Fruit fly (Drosophila melanogaster) whole organism, adult: Measurements from ENCODE around the gene CG15484.
A peak's percentile ranks its signal among the peaks of the same experiment; 100 is the strongest.

ENCODE experiments used
- CG11617 ChIP-seq: fragments of 200-800 bp; sonication (Bioruptor generic); optimal IDR thresholded peaks from 2 replicates; lab custom pipeline; 2017; ENCODE audit warnings: mild to moderate bottlenecking, missing biosample characterization, missing genetic modification reagents, missing genetic modification characterization
- CG12768 ChIP-seq: fragments of 200-800 bp; sonication (Bioruptor generic); optimal IDR thresholded peaks from 2 replicates; lab custom pipeline; 2017; ENCODE audit warnings: missing biosample characterization, missing genetic modification characterization, mild to moderate bottlenecking, moderate library complexity, missing genetic modification reagents
- CG14711 ChIP-seq: fragments of 200-800 bp; sonication (Bioruptor generic); optimal IDR thresholded peaks from 2 replicates; lab custom pipeline; 2018; ENCODE audit warnings: missing biosample characterization, mild to moderate bottlenecking, missing genetic modification characterization, moderate library complexity
- CG1620 ChIP-seq: fragments of 200-800 bp; sonication (Bioruptor generic); optimal IDR thresholded peaks from 2 replicates; lab custom pipeline; 2016; ENCODE audit warnings: missing biosample characterization, missing genetic modification characterization
- CG33017 ChIP-seq: fragments of 200-800 bp; sonication (Bioruptor generic); optimal IDR thresholded peaks from 2 replicates; lab custom pipeline; 2018; ENCODE audit warnings: missing biosample characterization, mild to moderate bottlenecking, missing genetic modification characterization, moderate library complexity
- CG5204 ChIP-seq: fragments of 200-800 bp; sonication (Bioruptor generic); optimal IDR thresholded peaks from 2 replicates; lab custom pipeline; 2016; ENCODE audit warnings: missing biosample characterization, missing genetic modification characterization
- CG7045 ChIP-seq: fragments of 200-800 bp; sonication (Bioruptor generic); optimal IDR thresholded peaks from 2 replicates; lab custom pipeline; 2017; ENCODE audit warnings: missing biosample characterization, mild to moderate bottlenecking, missing genetic modification characterization
- CG7101 ChIP-seq: fragments of 200-800 bp; sonication (Bioruptor generic); optimal IDR thresholded peaks from 2 replicates; lab custom pipeline; 2018; ENCODE audit warnings: missing biosample characterization, mild to moderate bottlenecking, missing genetic modification characterization, moderate library complexity
- Clk ChIP-seq: fragments of 200-800 bp; sonication (Bioruptor generic); optimal IDR thresholded peaks from 2 replicates; lab custom pipeline; 2017; ENCODE audit warnings: missing biosample characterization, missing genetic modification characterization
- Crg-1 ChIP-seq: fragments of 200-800 bp; sonication (Bioruptor generic); optimal IDR thresholded peaks from 2 replicates; lab custom pipeline; 2016; ENCODE audit warnings: missing biosample characterization, missing genetic modification characterization
- Hr96 ChIP-seq: fragments of 200-800 bp; sonication (Bioruptor generic); optimal IDR thresholded peaks from 2 replicates; lab custom pipeline; 2016; ENCODE audit warnings: missing biosample characterization, missing genetic modification characterization
- Mnt ChIP-seq: fragments of 200-800 bp; sonication (Bioruptor generic); optimal IDR thresholded peaks from 2 replicates; lab custom pipeline; 2016; ENCODE audit warnings: missing biosample characterization, mild to moderate bottlenecking, missing genetic modification characterization
- bab1 ChIP-seq: fragments of 200-800 bp; sonication (Bioruptor generic); optimal IDR thresholded peaks from 3 replicates; lab custom pipeline; 2019; ENCODE audit warnings: missing biosample characterization, mild to moderate bottlenecking, missing genetic modification characterization, moderate library complexity
- cic ChIP-seq: fragments of 200-800 bp; sonication (Bioruptor generic); optimal IDR thresholded peaks from 2 replicates; lab custom pipeline; 2017; ENCODE audit warnings: missing biosample characterization, mild to moderate bottlenecking, missing genetic modification characterization, moderate library complexity
- cnc ChIP-seq, 2 experiments: fragments of >200 bp; optimal IDR thresholded peaks; 2 replicates each; lab custom pipeline; 2017
- kay ChIP-seq: fragments of 200-800 bp; sonication (Bioruptor generic); peaks from one replicate; lab custom pipeline; 2016; ENCODE audit warnings: missing biosample characterization, missing genetic modification characterization, borderline replicate concordance
- ovo ChIP-seq: fragments of 200-800 bp; sonication (Bioruptor generic); optimal IDR thresholded peaks from 2 replicates; lab custom pipeline; 2016; ENCODE audit warnings: missing biosample characterization, missing genetic modification characterization
- pad ChIP-seq: fragments of 200-800 bp; sonication (Bioruptor generic); optimal IDR thresholded peaks from 3 replicates; lab custom pipeline; 2017; ENCODE audit warnings: missing biosample characterization, missing genetic modification characterization, mild to moderate bottlenecking, moderate library complexity, missing genetic modification reagents
- tj ChIP-seq: fragments of 200-800 bp; sonication (Bioruptor generic); optimal IDR thresholded peaks from 3 replicates; lab custom pipeline; 2017; ENCODE audit warnings: missing biosample characterization, mild to moderate bottlenecking, missing genetic modification characterization, moderate library complexity
- toe ChIP-seq: fragments of 200-800 bp; sonication (Bioruptor generic); optimal IDR thresholded peaks from 2 replicates; lab custom pipeline; 2016; ENCODE audit warnings: missing biosample characterization, missing genetic modification characterization

The CG15484 gene

dm6 chr2L:12701498-12701897, 6.0 kb downstream of the CG15484 start:
- TF ChIP-seq Mnt: no peak
- no peak for TF ChIP-seq cic (GFP tag; lab: Kevin White, UChicago)
- no peak for TF ChIP-seq CG33017 (tag; lab: Kevin White, UChicago)
- TF ChIP-seq toe (GFP tag; lab: Kevin White, UChicago): no peak
- TF ChIP-seq pad (GFP tag; lab: Kevin White, UChicago): no peak
- TF ChIP-seq Crg-1: no peak
- TF ChIP-seq CG12768 (GFP tag; lab: Kevin White, UChicago): no peak
- TF ChIP-seq Clk (GFP tag; lab: Kevin White, UChicago): no peak
- no peak for TF ChIP-seq CG11617 (GFP tag; lab: Kevin White, UChicago)
- no peak for TF ChIP-seq bab1
- TF ChIP-seq CG7045 (GFP tag; lab: Kevin White, UChicago): no peak
- no peak for TF ChIP-seq kay (GFP tag; lab: Kevin White, UChicago)
- TF ChIP-seq tj: no peak
- no peak for TF ChIP-seq CG5204
- no peak for TF ChIP-seq cnc (optimal IDR thresholded peaks at IDR 0.05; lab: Kevin White, UChicago)
- TF ChIP-seq CG7101: no peak
- TF ChIP-seq ovo (GFP tag; lab: Kevin White, UChicago): no peak
- no peak for TF ChIP-seq CG14711 (tag; lab: Kevin White, UChicago)
- no peak for TF ChIP-seq CG1620 (GFP tag; lab: Kevin White, UChicago)
- no peak for TF ChIP-seq Hr96 (GFP tag; lab: Kevin White, UChicago)

dm6 chr2L:12700381-12700963, 7.0 kb downstream of the CG15484 start, which contains the start of gene CG17036:
Gene CG17036 (minus strand): TSS chr2L:12700746.
- TF ChIP-seq Crg-1: no peak
- no peak for TF ChIP-seq CG1620 (GFP tag; lab: Kevin White, UChicago)
- no peak for TF ChIP-seq kay (GFP tag; lab: Kevin White, UChicago)
- peak; percentile 3 for TF ChIP-seq bab1
- TF ChIP-seq tj: peak; percentile 2
- TF ChIP-seq cic (GFP tag; lab: Kevin White, UChicago): no peak
- TF ChIP-seq ovo (GFP tag; lab: Kevin White, UChicago): no peak
- TF ChIP-seq Mnt: peak; percentile 21
- no peak for TF ChIP-seq cnc (optimal IDR thresholded peaks at IDR 0.05; lab: Kevin White, UChicago)
- no peak for TF ChIP-seq CG5204
- no peak for TF ChIP-seq CG7045 (GFP tag; lab: Kevin White, UChicago)
- TF ChIP-seq CG33017 (tag; lab: Kevin White, UChicago): no peak
- TF ChIP-seq pad (GFP tag; lab: Kevin White, UChicago): peak; percentile 31
- TF ChIP-seq CG11617 (GFP tag; lab: Kevin White, UChicago): peak; percentile 67
- no peak for TF ChIP-seq CG7101
- no peak for TF ChIP-seq toe (GFP tag; lab: Kevin White, UChicago)
- TF ChIP-seq CG14711 (tag; lab: Kevin White, UChicago): peak; percentile 6
- TF ChIP-seq Clk (GFP tag; lab: Kevin White, UChicago): no peak
- TF ChIP-seq Hr96 (GFP tag; lab: Kevin White, UChicago): peak; percentile 16
- peak; percentile 27 for TF ChIP-seq CG12768 (GFP tag; lab: Kevin White, UChicago)

dm6 chr2L:12697223-12697622, 10.3 kb downstream of the CG15484 start, which contains the start of gene CG5781:
Gene CG5781 (minus strand): TSS chr2L:12697323.
- TF ChIP-seq Crg-1: no peak
- no peak for TF ChIP-seq Mnt
- TF ChIP-seq cic (GFP tag; lab: Kevin White, UChicago): no peak
- no peak for TF ChIP-seq CG5204
- no peak for TF ChIP-seq CG7101
- no peak for TF ChIP-seq kay (GFP tag; lab: Kevin White, UChicago)
- TF ChIP-seq CG7045 (GFP tag; lab: Kevin White, UChicago): no peak
- TF ChIP-seq tj: no peak
- TF ChIP-seq pad (GFP tag; lab: Kevin White, UChicago): no peak
- TF ChIP-seq Clk (GFP tag; lab: Kevin White, UChicago): no peak
- TF ChIP-seq CG12768 (GFP tag; lab: Kevin White, UChicago): no peak
- no peak for TF ChIP-seq CG14711 (tag; lab: Kevin White, UChicago)
- TF ChIP-seq CG1620 (GFP tag; lab: Kevin White, UChicago): no peak
- no peak for TF ChIP-seq ovo (GFP tag; lab: Kevin White, UChicago)
- no peak for TF ChIP-seq CG33017 (tag; lab: Kevin White, UChicago)

- TF ChIP-seq Crg-1 (no peak), CG1620 (GFP tag; lab: Kevin White, UChicago) (no peak), CG11617 (GFP tag; lab: Kevin White, UChicago) (no peak), bab1 (no peak), tj (no peak), CG14711 (tag; lab: Kevin White, UChicago) (no peak), pad (GFP tag; lab: Kevin White, UChicago) (no peak), Clk (GFP tag; lab: Kevin White, UChicago) (no peak)
Measured at dm6 chr2L:12694823-12695420, 12.6 kb downstream of the CG15484 start, which contains the start of the genes IFT43 and PICK1. Gene IFT43 (minus strand): TSS chr2L:12694988. Gene PICK1 (plus strand): TSS chr2L:12695033.

- no peak for TF ChIP-seq pad (GFP tag; lab: Kevin White, UChicago)
- peak in 1 of 2 experiments; percentile 58 for TF ChIP-seq cnc (optimal IDR thresholded peaks at IDR 0.05; lab: Kevin White, UChicago)
- peak; percentile 75 for TF ChIP-seq Mnt
Measured at dm6 chr2L:12692343-12693079, 15.0 kb downstream of the CG15484 start, which contains the start of the genes CCT4 and CG6153. Gene CCT4 (minus strand): TSS chr2L:12692934. Gene CG6153 (plus strand): TSS chr2L:12692993.
